Worm (Caenorhabditis elegans): ENCODE data around the gene eral-1.

Gene eral-1

ce11 chrII:9617039-9617901 is 27.7 kb upstream of the eral-1 start, which contains the start of gene hal-3:
TSS of gene hal-3 (minus strand) at chrII:9617125.
- TF ChIP-seq nhr-232 (tag; optimal IDR thresholded peaks at IDR 0.05) (no peak), hlh-6 (tag; optimal IDR thresholded peaks at IDR 0.05) (no peak), dve-1 (tag; optimal IDR thresholded peaks at IDR 0.05) (no peak), hlh-8 (tag; optimal IDR thresholded peaks at IDR 0.05) (no peak)

- TF ChIP-seq nhr-232 (tag; optimal IDR thresholded peaks at IDR 0.05) (no peak), ceh-9 (tag; optimal IDR thresholded peaks at IDR 0.05) (no peak), eyg-1 (tag; optimal IDR thresholded peaks at IDR 0.05) (no peak), unc-3 (GFP tag; conservative IDR thresholded peaks at IDR 0.05) (no peak), unc-3 (tag; optimal IDR thresholded peaks at IDR 0.05) (no peak), pat-9 (tag; optimal IDR thresholded peaks at IDR 0.05) (no peak), ceh-48 (tag; optimal IDR thresholded peaks at IDR 0.05) (no peak), ceh-34 (tag; optimal IDR thresholded peaks at IDR 0.05) (no peak), gmeb-2 (tag; optimal IDR thresholded peaks at IDR 0.05) (no peak), madf-2 (tag; optimal IDR thresholded peaks at IDR 0.05) (no peak), lim-6 (tag; optimal IDR thresholded peaks at IDR 0.05) (no peak), ceh-14 (tag; optimal IDR thresholded peaks at IDR 0.05) (no peak), sox-4 (tag; optimal IDR thresholded peaks at IDR 0.05) (no peak), ceh-2 (tag; optimal IDR thresholded peaks at IDR 0.05) (no peak), T23F11.4 (GFP tag; optimal IDR thresholded peaks at IDR 0.05) (no peak)
These were observed 25.2 kb upstream of the eral-1 start, which contains the start of gene hlh-6 for ce11 chrII:9614728-9615127. TSS of gene hlh-6 (minus strand) at chrII:9614828.

DNA sequence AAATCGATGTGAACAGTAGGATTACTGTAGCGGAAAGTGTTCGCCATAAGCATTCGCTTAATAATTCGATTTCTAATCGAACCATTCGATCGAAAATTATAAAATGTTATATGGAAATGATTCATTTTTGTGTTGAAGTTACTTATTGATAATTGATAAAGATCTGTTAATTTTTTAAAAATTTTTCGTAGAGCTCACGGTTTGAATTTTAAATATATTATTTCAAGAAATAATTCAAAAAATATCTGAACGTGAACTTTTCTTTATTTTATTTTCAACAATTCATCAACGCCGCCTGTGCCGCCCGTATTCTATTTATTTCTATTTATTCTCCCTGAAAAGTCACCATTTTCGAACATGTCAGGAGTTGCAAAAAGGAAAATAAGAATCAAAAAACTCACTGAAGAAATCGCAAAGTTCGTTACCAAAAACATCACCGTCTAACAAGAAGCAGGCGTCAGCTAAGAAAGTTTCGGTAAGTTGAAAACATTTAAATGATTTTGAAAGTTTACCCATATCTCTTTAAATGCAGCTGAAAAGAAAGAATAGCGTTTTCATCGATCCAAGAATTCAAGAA is 21.9 kb upstream of the eral-1 start, which contains the start of the genes T15H9.5 and T15H9.4:
Gene T15H9.5 (minus strand): TSS at position 101 of the 577 bp plus-strand sequence.
Gene T15H9.4 (plus strand): TSS at position 527 of the 577 bp plus-strand sequence.
- no peak for TF ChIP-seq ttx-3 (tag; optimal IDR thresholded peaks at IDR 0.05)
- TF ChIP-seq che-1 (tag; optimal IDR thresholded peaks at IDR 0.05): no peak
- TF ChIP-seq sox-2 (GFP tag; IDR thresholded peaks at IDR 0.05): no peak
- TF ChIP-seq unc-86 (tag; optimal IDR thresholded peaks at IDR 0.05): no peak
- no peak for TF ChIP-seq tbx-7 (tag; optimal IDR thresholded peaks at IDR 0.05)
- no peak for TF ChIP-seq zip-5 (tag; optimal IDR thresholded peaks at IDR 0.05)
- TF ChIP-seq lin-11 (tag; optimal IDR thresholded peaks at IDR 0.05): no peak
- no peak for TF ChIP-seq K02D7.2 (tag; optimal IDR thresholded peaks at IDR 0.05)
- TF ChIP-seq pag-3 (tag; optimal IDR thresholded peaks at IDR 0.05; ENCODE audit: borderline replicate concordance): no peak
- no peak for TF ChIP-seq pax-1 (tag; optimal IDR thresholded peaks at IDR 0.05)
- no peak for TF ChIP-seq ahr-1 (tag; optimal IDR thresholded peaks at IDR 0.05)

- TF ChIP-seq ref-2 (tag; optimal IDR thresholded peaks at IDR 0.05): no peak
- no peak for TF ChIP-seq dve-1 (tag; optimal IDR thresholded peaks at IDR 0.05)
- no peak for TF ChIP-seq ceh-18 (tag; optimal IDR thresholded peaks at IDR 0.05)
- no peak for TF ChIP-seq pha-2 (tag; optimal IDR thresholded peaks at IDR 0.05)
- TF ChIP-seq ttx-3 (tag; optimal IDR thresholded peaks at IDR 0.05): no peak
- TF ChIP-seq lin-11 (tag; optimal IDR thresholded peaks at IDR 0.05): no peak
- no peak for TF ChIP-seq nfya-1 (tag; optimal IDR thresholded peaks at IDR 0.05)
- TF ChIP-seq K02D7.2 (tag; optimal IDR thresholded peaks at IDR 0.05): no peak
These were observed 19.7 kb upstream of the eral-1 start, which contains the start of gene pap-2 for ce11 chrII:9609296-9609695. TSS of gene pap-2 (minus strand) at chrII:9609396.

- TF ChIP-seq ceh-14 (tag; optimal IDR thresholded peaks at IDR 0.05): no peak
- TF ChIP-seq ceh-19 (GFP tag; optimal IDR thresholded peaks at IDR 0.05): no peak
- no peak for TF ChIP-seq K09A11.1 (tag; optimal IDR thresholded peaks at IDR 0.05; ENCODE audit: insufficient read depth)
- no peak for TF ChIP-seq rnt-1 (tag; optimal IDR thresholded peaks at IDR 0.05)
- TF ChIP-seq ceh-34 (tag; optimal IDR thresholded peaks at IDR 0.05): no peak
- no peak for TF ChIP-seq unc-3 (GFP tag; conservative IDR thresholded peaks at IDR 0.05)
- TF ChIP-seq unc-3 (tag; optimal IDR thresholded peaks at IDR 0.05): no peak
- TF ChIP-seq ceh-18 (tag; optimal IDR thresholded peaks at IDR 0.05): no peak
- no peak for TF ChIP-seq C38D4.7 (GFP tag; optimal IDR thresholded peaks at IDR 0.05)
- TF ChIP-seq pax-1 (tag; optimal IDR thresholded peaks at IDR 0.05): no peak
- TF ChIP-seq pha-4 (tag; optimal IDR thresholded peaks at IDR 0.05): no peak
- no peak for TF ChIP-seq che-1 (tag; optimal IDR thresholded peaks at IDR 0.05)
- no peak for TF ChIP-seq hlh-15 (tag; optimal IDR thresholded peaks at IDR 0.05)
- TF ChIP-seq elt-4 (tag; optimal IDR thresholded peaks at IDR 0.05): no peak
- no peak for TF ChIP-seq unc-55 (GFP tag; optimal IDR thresholded peaks at IDR 0.05)
- no peak for TF ChIP-seq ceh-48 (tag; optimal IDR thresholded peaks at IDR 0.05)
- no peak for TF ChIP-seq ama-1 (optimal IDR thresholded peaks at IDR 0.05)
- no peak for TF ChIP-seq syd-9 (tag; optimal IDR thresholded peaks at IDR 0.05)
These were observed 17.6 kb upstream of the eral-1 start for ce11 chrII:9607137-9607536.

Measured in whole organism, late embryonic.